Worm (Caenorhabditis elegans) whole organism, mixed stage, embryonic: Measurements from ENCODE around the gene Y69A2AR.47.
A peak's percentile ranks its signal among the peaks of the same experiment; 100 is the strongest.

ENCODE experiments used
- M03D4.4 ChIP-seq: sonication (generic microtip); optimal IDR thresholded peaks from 2 replicates; lab custom pipeline; 2017; ENCODE audit warnings: mild to moderate bottlenecking, missing genetic modification characterization, missing compliant biosample characterization
- blmp-1 ChIP-seq: fragments of 150-350 bp; optimal IDR thresholded peaks from 2 replicates; lab custom pipeline; 2014; ENCODE audit warnings: missing biosample characterization, missing genetic modification characterization
- ceh-39 ChIP-seq: fragments of 150-350 bp; optimal IDR thresholded peaks from 2 replicates; lab custom pipeline; 2014; ENCODE audit warnings: missing biosample characterization, missing genetic modification characterization
- ceh-43 ChIP-seq: fragments of 200-800 bp; sonication (Bioruptor generic); optimal IDR thresholded peaks from 2 replicates; lab custom pipeline; 2018; ENCODE audit warnings: mild to moderate bottlenecking, missing genetic modification characterization, moderate library complexity, missing compliant biosample characterization
- ceh-83 ChIP-seq: fragments of 200-800 bp; sonication (Bioruptor generic); optimal IDR thresholded peaks from 2 replicates; lab custom pipeline; 2018; ENCODE audit warnings: mild to moderate bottlenecking, missing genetic modification characterization, missing compliant biosample characterization
- ces-1 ChIP-seq: fragments of 150-350 bp; optimal IDR thresholded peaks from 2 replicates; lab custom pipeline; 2014; ENCODE audit warnings: missing biosample characterization, missing genetic modification reagents, missing genetic modification characterization
- cnd-1 ChIP-seq: fragments of 200-800 bp; sonication (Bioruptor generic); optimal IDR thresholded peaks from 2 replicates; lab custom pipeline; 2018; ENCODE audit warnings: mild to moderate bottlenecking, missing genetic modification characterization, missing compliant biosample characterization
- drap-1 ChIP-seq: fragments of 200-800 bp; sonication (Bioruptor generic); optimal IDR thresholded peaks from 3 replicates; lab custom pipeline; 2018; ENCODE audit warnings: mild to moderate bottlenecking, missing genetic modification characterization, missing compliant biosample characterization
- elt-1 ChIP-seq: sonication (generic microtip); optimal IDR thresholded peaks from 2 replicates; lab custom pipeline; 2017; ENCODE audit warnings: missing genetic modification characterization, mild to moderate bottlenecking, missing compliant biosample characterization, antibody characterized with exemption, moderate library complexity, borderline replicate concordance; ENCODE audit not compliant: insufficient read depth
- elt-3 ChIP-seq: fragments of 150-350 bp; optimal IDR thresholded peaks from 2 replicates; lab custom pipeline; 2014; ENCODE audit warnings: missing biosample characterization, missing genetic modification characterization
- flh-1 ChIP-seq: fragments of 200-800 bp; sonication (Bioruptor generic); optimal IDR thresholded peaks from 2 replicates; lab custom pipeline; 2018; ENCODE audit warnings: mild to moderate bottlenecking, missing genetic modification characterization, moderate library complexity, missing compliant biosample characterization
- ham-2 ChIP-seq: fragments of 200-800 bp; sonication (Bioruptor generic); optimal IDR thresholded peaks from 2 replicates; lab custom pipeline; 2018; ENCODE audit warnings: mild to moderate bottlenecking, missing genetic modification characterization, missing compliant biosample characterization
- hlh-1 ChIP-seq: fragments of 150-350 bp; optimal IDR thresholded peaks from 2 replicates; lab custom pipeline; 2014; ENCODE audit warnings: missing biosample characterization, missing genetic modification reagents, missing genetic modification characterization
- lin-13 ChIP-seq: fragments of 150-350 bp; optimal IDR thresholded peaks from 2 replicates; lab custom pipeline; 2014; ENCODE audit warnings: missing biosample characterization, missing genetic modification characterization
- lin-32 ChIP-seq: fragments of 200-800 bp; sonication (Bioruptor generic); optimal IDR thresholded peaks from 2 replicates; lab custom pipeline; 2018; ENCODE audit warnings: mild to moderate bottlenecking, missing genetic modification characterization, missing compliant biosample characterization
- lsy-2 ChIP-seq: fragments of 150-350 bp; optimal IDR thresholded peaks from 2 replicates; lab custom pipeline; 2014; ENCODE audit warnings: missing biosample characterization, missing genetic modification characterization
- mab-5 ChIP-seq: fragments of 150-350 bp; optimal IDR thresholded peaks from 2 replicates; lab custom pipeline; 2014; ENCODE audit warnings: missing biosample characterization, missing genetic modification characterization
- mep-1 ChIP-seq: fragments of 150-350 bp; optimal IDR thresholded peaks from 2 replicates; lab custom pipeline; 2017; ENCODE audit warnings: missing biosample characterization, missing genetic modification reagents, missing genetic modification characterization, inconsistent platforms
- mls-2 ChIP-seq: sonication (generic microtip); optimal IDR thresholded peaks from 2 replicates; lab custom pipeline; 2016; ENCODE audit warnings: mild to moderate bottlenecking, missing genetic modification characterization, moderate library complexity, missing compliant biosample characterization
- nhr-2 ChIP-seq: fragments of 150-350 bp; optimal IDR thresholded peaks from 2 replicates; lab custom pipeline; 2014; ENCODE audit warnings: missing biosample characterization, missing genetic modification characterization
- nhr-237 ChIP-seq: fragments of 150-350 bp; optimal IDR thresholded peaks from 2 replicates; lab custom pipeline; 2014; ENCODE audit warnings: missing biosample characterization, missing genetic modification characterization
- nhr-28 ChIP-seq: fragments of 150-350 bp; optimal IDR thresholded peaks from 2 replicates; lab custom pipeline; 2014; ENCODE audit warnings: missing biosample characterization, missing genetic modification characterization
- nhr-76 ChIP-seq: sonication (generic microtip); optimal IDR thresholded peaks from 2 replicates; lab custom pipeline; 2017; ENCODE audit warnings: missing biosample characterization, missing genetic modification characterization
- pha-4 ChIP-seq: fragments of 150-350 bp; optimal IDR thresholded peaks from 2 replicates; lab custom pipeline; 2018; ENCODE audit warnings: missing biosample characterization, missing genetic modification reagents, missing genetic modification characterization
- sem-2 ChIP-seq: fragments of 200-800 bp; sonication (Bioruptor generic); optimal IDR thresholded peaks from 2 replicates; lab custom pipeline; 2018; ENCODE audit warnings: mild to moderate bottlenecking, missing genetic modification characterization, missing compliant biosample characterization
- snpc-4 ChIP-seq: fragments of 150-350 bp; optimal IDR thresholded peaks from 2 replicates; lab custom pipeline; 2014; ENCODE audit warnings: missing biosample characterization, missing genetic modification characterization
- sptf-1 ChIP-seq: sonication (generic microtip); optimal IDR thresholded peaks from 2 replicates; lab custom pipeline; 2017; ENCODE audit warnings: mild to moderate bottlenecking, missing genetic modification characterization, moderate library complexity, missing compliant biosample characterization
- tbx-8 ChIP-seq: fragments of 200-800 bp; sonication (Bioruptor generic); optimal IDR thresholded peaks from 2 replicates; lab custom pipeline; 2018; ENCODE audit warnings: mild to moderate bottlenecking, missing genetic modification characterization, moderate library complexity, missing compliant biosample characterization
- unc-120 ChIP-seq: sonication (generic microtip); optimal IDR thresholded peaks from 2 replicates; lab custom pipeline; 2017; ENCODE audit warnings: missing genetic modification characterization, missing compliant biosample characterization; ENCODE audit not compliant: poor library complexity, severe bottlenecking
- unc-39 ChIP-seq: fragments of 150-350 bp; optimal IDR thresholded peaks from 2 replicates; lab custom pipeline; 2014; ENCODE audit warnings: missing biosample characterization, missing genetic modification characterization
- unc-62 ChIP-seq: fragments of 150-350 bp; optimal IDR thresholded peaks from 2 replicates; lab custom pipeline; 2014; ENCODE audit warnings: missing biosample characterization, missing genetic modification reagents, missing genetic modification characterization
- zip-8 ChIP-seq: fragments of 150-350 bp; optimal IDR thresholded peaks from 2 replicates; lab custom pipeline; 2014; ENCODE audit warnings: missing biosample characterization, missing genetic modification characterization
- ztf-11 ChIP-seq: fragments of 150-350 bp; optimal IDR thresholded peaks from 2 replicates; lab custom pipeline; 2014; ENCODE audit warnings: missing biosample characterization, missing genetic modification characterization

Gene Y69A2AR.47

ce11 chrIV:2600841-2601240 is 3.3 kb downstream of the Y69A2AR.47 start, which contains the start of gene epg-9:
epg-9 (plus strand) TSS chrIV:2601141.
- TF ChIP-seq ceh-83 (GFP tag; lab: Kevin White, UChicago) (no peak), tbx-8 (GFP tag; lab: Kevin White, UChicago) (no peak), lin-13 (no peak), nhr-237 (tag; lab: Kevin White, UChicago) (no peak), lsy-2 (tag; lab: Kevin White, UChicago) (no peak), cnd-1 (tag; lab: Kevin White, UChicago) (no peak), hlh-1 (no peak), unc-120 (no peak), elt-3 (tag; lab: Kevin White, UChicago) (no peak), ceh-39 (tag; lab: Kevin White, UChicago) (no peak), sem-2 (GFP tag; lab: Kevin White, UChicago) (no peak), nhr-28 (tag; lab: Kevin White, UChicago) (no peak), elt-1 (tag; lab: Kevin White, UChicago) (no peak), mep-1 (tag; lab: Kevin White, UChicago) (no peak), ztf-11 (tag; lab: Kevin White, UChicago) (no peak), pha-4 (tag; lab: Kevin White, UChicago) (no peak), snpc-4 (tag; lab: Kevin White, UChicago) (no peak), ces-1 (GFP tag; lab: Kevin White, UChicago) (no peak)

DNA sequence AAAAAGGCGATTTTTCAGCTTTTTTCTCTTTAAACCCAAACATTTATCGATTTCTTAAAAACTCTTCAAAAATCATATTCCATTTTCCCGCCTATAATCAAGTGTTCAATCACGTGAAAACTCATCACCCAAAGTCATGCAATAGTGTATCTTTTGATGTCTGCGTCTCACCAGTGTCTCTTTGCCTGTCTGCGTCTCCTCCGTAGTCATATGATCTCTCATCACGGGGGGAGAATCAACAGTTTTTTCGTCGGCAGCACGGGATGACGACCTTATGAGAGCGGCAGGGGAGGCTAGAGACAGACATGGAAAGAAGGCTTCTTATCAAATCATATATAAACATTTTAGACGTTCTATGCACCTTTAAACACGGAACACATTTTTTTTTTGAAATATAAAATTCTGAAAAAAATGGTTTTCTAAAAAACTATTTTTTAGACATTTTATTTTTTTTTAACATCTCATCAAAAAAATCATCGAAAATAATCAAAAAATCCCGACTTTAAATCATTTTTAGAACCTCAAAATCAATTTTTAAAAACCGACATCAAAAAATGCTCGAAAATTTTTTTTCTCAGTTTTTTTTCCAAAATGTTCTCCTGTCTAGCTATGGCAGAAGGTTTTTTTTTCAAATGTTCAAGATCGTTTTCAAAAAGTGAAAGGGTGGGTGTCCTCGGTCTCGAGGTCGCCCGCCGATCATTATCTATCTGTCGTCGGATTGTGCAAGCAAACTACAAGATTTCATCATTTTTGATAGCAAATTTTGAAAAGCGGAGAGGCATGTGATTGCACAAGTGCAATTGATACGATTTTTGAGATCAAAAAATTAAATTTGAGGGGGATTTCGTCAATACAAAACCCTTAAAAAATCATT is 4.7 kb downstream of the Y69A2AR.47 start:
- peak; percentile 33 for TF ChIP-seq ztf-11 (tag; lab: Kevin White, UChicago)
- no peak for TF ChIP-seq mls-2
- TF ChIP-seq sem-2 (GFP tag; lab: Kevin White, UChicago) = no peak
- TF ChIP-seq M03D4.4 (tag; lab: Kevin White, UChicago) = peak; percentile 29
- TF ChIP-seq nhr-28 (tag; lab: Kevin White, UChicago) = no peak
- peak; percentile 65 for TF ChIP-seq unc-62
- peak; percentile 62 for TF ChIP-seq lin-13
- no peak for TF ChIP-seq ham-2
- no peak for TF ChIP-seq flh-1 (GFP tag; lab: Kevin White, UChicago)
- no peak for TF ChIP-seq unc-39
- peak; percentile 59 for TF ChIP-seq lsy-2 (tag; lab: Kevin White, UChicago)
- TF ChIP-seq nhr-2 (tag; lab: Kevin White, UChicago) = peak; percentile 26
- peak; percentile 78 for TF ChIP-seq nhr-237 (tag; lab: Kevin White, UChicago)
- peak; percentile 74 for TF ChIP-seq mep-1 (tag; lab: Kevin White, UChicago)
- peak; percentile 49 for TF ChIP-seq ces-1 (GFP tag; lab: Kevin White, UChicago)
- peak; percentile 70 for TF ChIP-seq ceh-39 (tag; lab: Kevin White, UChicago)
- TF ChIP-seq unc-120 = peak; percentile 55
- peak; percentile 94 for TF ChIP-seq pha-4 (tag; lab: Kevin White, UChicago)
- peak; percentile 46 for TF ChIP-seq hlh-1
- peak; percentile 49 for TF ChIP-seq elt-3 (tag; lab: Kevin White, UChicago)
- TF ChIP-seq mab-5 (tag; lab: Kevin White, UChicago) = no peak
- peak; percentile 16 for TF ChIP-seq ceh-83 (GFP tag; lab: Kevin White, UChicago)
- TF ChIP-seq lin-32 (GFP tag; lab: Kevin White, UChicago) = no peak
- TF ChIP-seq blmp-1 (tag; lab: Kevin White, UChicago) = no peak
- no peak for TF ChIP-seq nhr-76

ce11 chrIV:2602862-2603189 is 5.3 kb downstream of the Y69A2AR.47 start:
- TF ChIP-seq unc-120 (no peak), elt-1 (tag; lab: Kevin White, UChicago) (no peak), zip-8 (no peak), lin-32 (GFP tag; lab: Kevin White, UChicago) (no peak), drap-1 (GFP tag; lab: Kevin White, UChicago) (no peak), ceh-83 (GFP tag; lab: Kevin White, UChicago) (no peak), ztf-11 (tag; lab: Kevin White, UChicago) (no peak), mab-5 (tag; lab: Kevin White, UChicago) (no peak), sptf-1 (tag; lab: Kevin White, UChicago) (no peak), mls-2 (no peak), ceh-43 (GFP tag; lab: Kevin White, UChicago) (no peak), cnd-1 (tag; lab: Kevin White, UChicago) (no peak), ces-1 (GFP tag; lab: Kevin White, UChicago) (no peak)
